Worm (Caenorhabditis elegans) whole organism, early embryonic: ENCODE measurements around the gene tat-4.

Experiments
- B0310.2 ChIP-seq: sonication (generic microtip); optimal IDR thresholded peaks from 2 replicates; lab custom pipeline; 2016; ENCODE audit warnings: mild to moderate bottlenecking, missing genetic modification characterization, missing compliant biosample characterization
- F13C5.2 ChIP-seq: sonication (generic microtip); optimal IDR thresholded peaks from 2 replicates; lab custom pipeline; 2017; ENCODE audit warnings: mild to moderate bottlenecking, missing genetic modification characterization, inconsistent platforms, missing compliant biosample characterization
- aly-1 ChIP-seq: sonication (generic microtip); optimal IDR thresholded peaks from 2 replicates; lab custom pipeline; 2016; ENCODE audit warnings: missing genetic modification characterization, missing compliant biosample characterization
- ama-1 ChIP-seq: fragments of 150-350 bp; optimal IDR thresholded peaks from 2 replicates; lab custom pipeline; 2014
- ceh-13 ChIP-seq: fragments of 200-800 bp; sonication (Bioruptor generic); optimal IDR thresholded peaks from 2 replicates; lab custom pipeline; 2018; ENCODE audit warnings: mild to moderate bottlenecking, missing genetic modification characterization, missing compliant biosample characterization
- ceh-36 ChIP-seq: sonication (generic microtip); optimal IDR thresholded peaks from 2 replicates; lab custom pipeline; 2016; ENCODE audit warnings: missing genetic modification characterization, inconsistent platforms, missing compliant biosample characterization
- ets-7 ChIP-seq: sonication (generic microtip); optimal IDR thresholded peaks from 2 replicates; lab custom pipeline; 2016; ENCODE audit warnings: missing genotype, missing genetic modification characterization, missing compliant biosample characterization
- flt-1 ChIP-seq: fragments of 200-800 bp; sonication (Bioruptor generic); IDR thresholded peaks from 2 replicates; pipeline ENCODE4 v1.3.6; 2022; ENCODE audit warnings: missing genetic modification characterization, missing compliant biosample characterization
- hmbx-1 ChIP-seq: sonication (generic microtip); optimal IDR thresholded peaks from 2 replicates; lab custom pipeline; 2016; ENCODE audit warnings: mild to moderate bottlenecking, missing genetic modification characterization, missing compliant biosample characterization
- hmg-4 ChIP-seq: fragments of 200-800 bp; sonication (Bioruptor generic); optimal IDR thresholded peaks from 2 replicates; lab custom pipeline; 2018; ENCODE audit warnings: mild to moderate bottlenecking, missing genetic modification characterization, missing compliant biosample characterization
- hnd-1 ChIP-seq: sonication (generic microtip); optimal IDR thresholded peaks from 2 replicates; lab custom pipeline; 2016; ENCODE audit warnings: missing genetic modification characterization, missing compliant biosample characterization
- pes-1 ChIP-seq: fragments of 200-800 bp; sonication (Bioruptor generic); IDR thresholded peaks from 2 replicates; pipeline ENCODE4 v1.3.6; 2022; ENCODE audit warnings: missing genetic modification reagents, missing genetic modification characterization, missing compliant biosample characterization
- scrt-1 ChIP-seq: fragments of 200-800 bp; sonication (Bioruptor generic); IDR thresholded peaks from 2 replicates; pipeline ENCODE4 v1.3.6; 2022; ENCODE audit warnings: missing genetic modification characterization, missing compliant biosample characterization
- sea-1 ChIP-seq: fragments of 200-800 bp; sonication (Bioruptor generic); conservative IDR thresholded peaks from 2 replicates; pipeline ENCODE4 v1.3.6; 2022; ENCODE audit warnings: missing genetic modification characterization, missing compliant biosample characterization
- tbx-11 ChIP-seq: fragments of 200-800 bp; sonication (Bioruptor generic); IDR thresholded peaks from 2 replicates; pipeline ENCODE4 v1.3.6; 2022; ENCODE audit warnings: missing genetic modification characterization, missing compliant biosample characterization
- tbx-37 ChIP-seq: fragments of 200-800 bp; sonication (Bioruptor generic); conservative IDR thresholded peaks from 2 replicates; pipeline ENCODE4 v1.3.6; 2022; ENCODE audit warnings: missing genetic modification reagents, missing genetic modification characterization, missing compliant biosample characterization
- tra-4 ChIP-seq: sonication (generic microtip); optimal IDR thresholded peaks from 2 replicates; lab custom pipeline; 2017; ENCODE audit warnings: missing genetic modification characterization, missing compliant biosample characterization

tat-4 gene

DNA sequence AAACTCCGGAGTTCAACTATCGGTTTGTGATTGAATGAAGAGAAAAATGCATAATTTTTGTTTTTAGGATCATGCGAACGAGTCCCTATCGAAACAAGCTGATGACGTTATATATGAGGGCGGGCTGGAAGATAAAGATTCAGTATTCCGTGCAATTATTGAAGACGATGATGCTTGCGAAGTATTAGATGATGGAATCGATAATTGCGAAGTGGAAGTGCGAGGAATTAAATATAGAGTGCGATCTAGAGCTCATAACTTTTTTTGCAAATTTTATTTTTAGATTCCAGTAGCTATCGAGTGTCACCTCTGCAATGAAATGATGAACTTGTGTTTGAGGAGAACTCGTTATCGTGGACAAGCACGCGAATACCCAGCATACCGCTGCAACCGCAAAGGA lies 45.1 kb downstream of the tat-4 start:
- no peak for TF ChIP-seq hnd-1 (tag; lab: Kevin White, UChicago)
- no peak for TF ChIP-seq sea-1 (GFP tag; lab: Robert Waterston, UW)
- TF ChIP-seq ceh-36, result no peak
- TF ChIP-seq B0310.2 (tag; lab: Kevin White, UChicago), result no peak
- no peak for TF ChIP-seq tbx-11 (GFP tag; lab: Robert Waterston, UW)
- no peak for TF ChIP-seq ets-7 (tag; lab: Kevin White, UChicago)
- TF ChIP-seq aly-1 (tag; lab: Kevin White, UChicago), result no peak
- TF ChIP-seq pes-1 (GFP tag; lab: Robert Waterston, UW), result no peak
- no peak for TF ChIP-seq tra-4
- TF ChIP-seq ama-1, result no peak
- no peak for TF ChIP-seq F13C5.2 (tag; lab: Kevin White, UChicago)

DNA sequence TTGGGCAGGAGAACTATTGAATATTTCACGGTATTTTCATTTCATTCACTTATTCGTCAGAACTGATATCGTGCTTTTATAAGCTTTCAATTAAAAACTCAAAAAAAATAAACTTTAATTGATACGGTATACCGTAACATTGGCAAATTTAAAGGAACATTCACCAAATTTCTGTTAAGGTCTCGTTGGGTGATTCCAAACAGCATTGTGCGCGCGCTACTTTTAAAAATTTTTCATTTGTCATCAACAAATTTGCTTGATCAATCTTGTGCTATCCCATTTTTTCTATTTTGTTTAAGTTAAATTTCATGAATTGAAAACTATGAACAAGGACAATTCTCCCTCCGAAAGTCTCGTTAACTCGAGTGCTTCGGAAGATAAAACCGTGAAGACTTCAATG lies 45.6 kb downstream of the tat-4 start, which contains the start of gene szy-4:
Gene szy-4, plus strand, starts transcription at position 229 of the 400 bp plus-strand sequence.
- TF ChIP-seq ama-1, result no peak
- no peak for TF ChIP-seq tbx-11 (GFP tag; lab: Robert Waterston, UW)
- TF ChIP-seq pes-1 (GFP tag; lab: Robert Waterston, UW), result no peak
- no peak for TF ChIP-seq B0310.2 (tag; lab: Kevin White, UChicago)
- TF ChIP-seq hnd-1 (tag; lab: Kevin White, UChicago), result no peak
- no peak for TF ChIP-seq sea-1 (GFP tag; lab: Robert Waterston, UW)
- TF ChIP-seq tra-4, result no peak
- TF ChIP-seq tbx-37 (GFP tag; lab: Robert Waterston, UW), result no peak
- no peak for TF ChIP-seq ceh-13
- no peak for TF ChIP-seq hmbx-1
- no peak for TF ChIP-seq aly-1 (tag; lab: Kevin White, UChicago)
- no peak for TF ChIP-seq ceh-36
- TF ChIP-seq flt-1 (GFP tag; lab: Robert Waterston, UW), result no peak
- TF ChIP-seq scrt-1 (GFP tag; lab: Robert Waterston, UW), result no peak
- TF ChIP-seq F13C5.2 (tag; lab: Kevin White, UChicago), result no peak
- no peak for TF ChIP-seq ets-7 (tag; lab: Kevin White, UChicago)

DNA sequence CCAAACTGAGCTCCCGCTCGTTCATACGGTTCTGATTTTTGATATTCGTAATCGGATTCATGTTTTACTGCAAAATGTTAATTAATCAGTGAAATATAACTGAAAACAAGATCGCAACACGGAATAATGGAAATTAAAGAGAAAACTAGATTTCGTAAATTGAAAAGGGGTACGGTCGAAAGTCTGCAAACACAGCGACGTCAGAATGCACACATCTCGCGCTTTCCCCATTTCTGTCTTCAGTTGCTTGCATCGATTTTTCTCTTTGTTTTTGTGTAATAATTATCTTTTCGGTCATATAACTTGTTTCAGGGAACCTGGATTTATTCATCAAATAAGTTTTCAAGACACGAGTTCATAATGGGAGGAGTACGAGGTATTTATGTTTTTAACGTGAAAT lies 47.2 kb downstream of the tat-4 start, which contains the start of the genes rbmx-2 and C30B5.2:
Gene rbmx-2, minus strand, starts transcription at position 74 of the 400 bp plus-strand sequence.
Gene C30B5.2, plus strand, starts transcription at position 306 of the 400 bp plus-strand sequence.
- TF ChIP-seq pes-1 (GFP tag; lab: Robert Waterston, UW) (no peak), tbx-11 (GFP tag; lab: Robert Waterston, UW) (no peak), tbx-37 (GFP tag; lab: Robert Waterston, UW) (no peak), aly-1 (tag; lab: Kevin White, UChicago) (no peak), tra-4 (no peak), ets-7 (tag; lab: Kevin White, UChicago) (no peak), ceh-36 (no peak), flt-1 (GFP tag; lab: Robert Waterston, UW) (no peak), scrt-1 (GFP tag; lab: Robert Waterston, UW) (no peak), ama-1 (no peak), sea-1 (GFP tag; lab: Robert Waterston, UW) (no peak), hnd-1 (tag; lab: Kevin White, UChicago) (no peak), ceh-13 (no peak), hmbx-1 (no peak), F13C5.2 (tag; lab: Kevin White, UChicago) (no peak), B0310.2 (tag; lab: Kevin White, UChicago) (no peak), hmg-4 (no peak)

DNA sequence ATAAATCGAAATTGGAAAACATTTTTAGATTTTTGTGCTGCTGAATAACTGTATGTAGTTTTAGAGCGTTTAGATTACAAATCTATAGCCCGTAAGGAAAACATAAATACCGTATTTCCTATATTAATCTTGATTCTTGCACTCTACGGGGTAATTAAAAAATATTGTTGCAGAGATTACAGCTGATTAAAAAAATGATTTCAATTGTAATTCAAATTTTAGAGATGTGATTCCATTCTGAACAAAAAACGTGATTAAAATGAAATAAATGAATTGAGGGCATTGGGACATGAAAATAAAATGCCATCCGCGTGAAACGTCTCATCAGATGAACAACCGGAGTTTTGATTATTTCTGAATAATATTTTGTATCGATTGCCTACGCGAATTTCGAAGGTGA lies 51.6 kb downstream of the tat-4 start, which contains the start of gene cpb-2:
Gene cpb-2, plus strand, starts transcription at position 301 of the 400 bp plus-strand sequence.
- TF ChIP-seq ets-7 (tag; lab: Kevin White, UChicago), result no peak
- no peak for TF ChIP-seq ama-1
- TF ChIP-seq aly-1 (tag; lab: Kevin White, UChicago), result no peak
- TF ChIP-seq hmbx-1, result no peak
- no peak for TF ChIP-seq sea-1 (GFP tag; lab: Robert Waterston, UW)
- no peak for TF ChIP-seq hnd-1 (tag; lab: Kevin White, UChicago)
- no peak for TF ChIP-seq pes-1 (GFP tag; lab: Robert Waterston, UW)
- TF ChIP-seq scrt-1 (GFP tag; lab: Robert Waterston, UW), result no peak
- no peak for TF ChIP-seq tbx-11 (GFP tag; lab: Robert Waterston, UW)
- TF ChIP-seq tra-4, result no peak
- TF ChIP-seq flt-1 (GFP tag; lab: Robert Waterston, UW), result no peak
- TF ChIP-seq B0310.2 (tag; lab: Kevin White, UChicago), result no peak
- no peak for TF ChIP-seq ceh-36
- TF ChIP-seq ceh-13, result no peak

DNA sequence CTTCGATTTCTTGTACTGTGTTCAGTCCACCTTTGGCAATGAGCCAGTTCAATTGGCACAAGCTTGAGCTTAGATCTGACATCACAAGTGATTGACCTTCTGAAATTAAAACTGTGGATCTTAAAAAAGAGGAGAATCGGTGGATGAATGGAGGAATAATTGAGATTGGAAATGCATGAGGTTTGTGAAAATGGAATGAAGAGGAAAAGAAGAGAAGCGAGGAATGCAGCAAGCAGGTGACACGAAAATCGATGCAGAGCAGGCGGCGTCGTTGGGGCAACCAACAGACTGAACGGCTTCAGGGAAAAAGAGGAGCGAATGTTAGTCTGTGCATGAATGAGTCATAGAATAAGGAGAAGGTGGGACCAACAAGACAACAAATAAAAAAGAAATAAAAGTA lies 52.8 kb downstream of the tat-4 start, which contains the start of gene fkh-8:
Gene fkh-8, minus strand, starts transcription at position 101 of the 400 bp plus-strand sequence.
- TF ChIP-seq ceh-36, result no peak
- TF ChIP-seq aly-1 (tag; lab: Kevin White, UChicago), result no peak
- no peak for TF ChIP-seq ceh-13
- TF ChIP-seq F13C5.2 (tag; lab: Kevin White, UChicago), result no peak
- TF ChIP-seq ama-1, result no peak
- TF ChIP-seq tbx-11 (GFP tag; lab: Robert Waterston, UW), result no peak

DNA sequence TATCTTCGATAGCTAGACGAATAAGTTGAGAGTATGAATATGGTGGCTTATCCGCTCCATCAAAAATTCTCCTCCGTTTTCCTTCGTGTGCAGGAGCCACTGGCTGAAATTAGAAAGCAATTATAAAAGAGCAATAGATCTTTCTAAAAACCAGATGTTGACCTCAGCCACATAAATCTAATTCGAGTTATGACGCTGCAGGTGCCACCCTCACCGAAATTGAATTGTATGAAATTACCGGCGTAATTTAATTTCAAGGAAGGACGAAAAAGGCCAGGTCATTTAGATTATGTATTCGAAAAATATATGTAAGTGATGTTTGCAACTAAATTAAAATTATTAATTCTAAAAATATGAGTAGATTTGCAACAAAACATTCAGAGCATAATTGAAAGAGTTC lies 53.3 kb downstream of the tat-4 start:
- TF ChIP-seq scrt-1 (GFP tag; lab: Robert Waterston, UW) (no peak), tbx-37 (GFP tag; lab: Robert Waterston, UW) (no peak), sea-1 (GFP tag; lab: Robert Waterston, UW) (no peak), ceh-36 (no peak), hmbx-1 (no peak), tbx-11 (GFP tag; lab: Robert Waterston, UW) (no peak), ama-1 (no peak), tra-4 (no peak), hnd-1 (tag; lab: Kevin White, UChicago) (no peak), F13C5.2 (tag; lab: Kevin White, UChicago) (no peak), aly-1 (tag; lab: Kevin White, UChicago) (no peak), ets-7 (tag; lab: Kevin White, UChicago) (no peak)
